Worm (Caenorhabditis elegans) whole organism, young adult: ENCODE measurements around the gene T05C7.5.

Experiments
- F57C9.4 ChIP-seq: sonication (generic microtip); optimal IDR thresholded peaks from 2 replicates; lab custom pipeline; 2017; ENCODE audit warnings: mild to moderate bottlenecking, missing genetic modification characterization, missing compliant biosample characterization
- akir-1 ChIP-seq: fragments of 200-800 bp; sonication (Bioruptor generic); optimal IDR thresholded peaks from 2 replicates; lab custom pipeline; 2018; ENCODE audit warnings: mild to moderate bottlenecking, missing genetic modification characterization, moderate library complexity, missing compliant biosample characterization
- ama-1 ChIP-seq, 3 experiments: fragments of 150-350 bp in 1 of 3; sonication (generic microtip) in 2 of 3; optimal IDR thresholded peaks; 2 replicates each; lab custom pipeline; 2014 to 2018; ENCODE audit warnings: missing biosample characterization in 2 of 3, missing genetic modification characterization in 2 of 3, missing genetic modification reagents in 2 of 3
- bed-1 ChIP-seq: fragments of 200-800 bp; sonication (Bioruptor generic); IDR thresholded peaks from 2 replicates; pipeline ENCODE4 v1.3.6; 2022; ENCODE audit warnings: missing genetic modification reagents, missing genetic modification characterization, missing compliant biosample characterization
- bed-2 ChIP-seq: fragments of 200-800 bp; sonication (Bioruptor generic); IDR thresholded peaks from 2 replicates; pipeline ENCODE4 v1.3.6; 2022; ENCODE audit warnings: missing genetic modification reagents, missing genetic modification characterization, missing compliant biosample characterization
- cebp-2 ChIP-seq: fragments of 200-800 bp; sonication (Bioruptor generic); IDR thresholded peaks from 2 replicates; pipeline ENCODE4 v1.3.6; 2022; ENCODE audit warnings: missing genetic modification characterization, missing compliant biosample characterization
- ceh-91 ChIP-seq: fragments of 200-800 bp; sonication (Bioruptor generic); IDR thresholded peaks from 2 replicates; pipeline ENCODE4 v1.3.6; 2022; ENCODE audit warnings: missing genetic modification reagents, missing genetic modification characterization, missing compliant biosample characterization
- somi-1 ChIP-seq: fragments of 200-800 bp; sonication (Bioruptor generic); optimal IDR thresholded peaks from 2 replicates; lab custom pipeline; 2018; ENCODE audit warnings: mild to moderate bottlenecking, missing genetic modification characterization, missing compliant biosample characterization

- TF ChIP-seq bed-2 (GFP tag; lab: Robert Waterston, UW), result no peak
- TF ChIP-seq F57C9.4 (tag; lab: Kevin White, UChicago), result no peak
- TF ChIP-seq cebp-2, result no peak
- no peak for TF ChIP-seq ama-1 (optimal IDR thresholded peaks at IDR 0.05; lab: Kevin White, UChicago)
- no peak for TF ChIP-seq ama-1 (GFP tag; optimal IDR thresholded peaks at IDR 0.05; lab: Kevin White, UChicago)
- no peak for TF ChIP-seq akir-1 (GFP tag; lab: Kevin White, UChicago)
- no peak for TF ChIP-seq ceh-91
- TF ChIP-seq bed-1 (GFP tag; lab: Robert Waterston, UW), result no peak
- no peak for TF ChIP-seq somi-1 (GFP tag; lab: Kevin White, UChicago)
These were observed 33.0 kb upstream of the T05C7.5 start, which contains the start of gene tpa-1 for ce11 chrIV:91680-92079.
